Fruit fly (Drosophila melanogaster) whole organism, embryonic: ENCODE data around the gene CG13801.

ENCODE experiments used
- Ada2b ChIP-seq: fragments of 200-800 bp; sonication (Bioruptor generic); IDR thresholded peaks from 2 replicates; pipeline ENCODE4 v1.3.6; 2022; ENCODE audit warnings: missing biosample characterization, missing genetic modification characterization
- Antp ChIP-seq: fragments of 200-800 bp; sonication (Bioruptor generic); optimal IDR thresholded peaks from 3 replicates; lab custom pipeline; 2016; ENCODE audit warnings: missing biosample characterization, missing genetic modification characterization
- BEAF-32 ChIP-seq: fragments of 200-800 bp; sonication (Bioruptor generic); optimal IDR thresholded peaks from 3 replicates; lab custom pipeline; 2017; ENCODE audit warnings: missing biosample characterization, missing genetic modification characterization, mild to moderate bottlenecking, moderate library complexity, missing genetic modification reagents
- Blimp-1 ChIP-seq: fragments of 200-800 bp; sonication (Bioruptor generic); optimal IDR thresholded peaks from 3 replicates; lab custom pipeline; 2018; ENCODE audit warnings: missing biosample characterization, missing genetic modification characterization, mild to moderate bottlenecking, moderate library complexity, missing genetic modification reagents
- CG10431 ChIP-seq: fragments of 200-800 bp; sonication (Bioruptor generic); optimal IDR thresholded peaks from 3 replicates; lab custom pipeline; 2018; ENCODE audit warnings: missing biosample characterization, mild to moderate bottlenecking, missing genetic modification characterization
- CG11560 ChIP-seq: fragments of 200-800 bp; sonication (Bioruptor generic); IDR thresholded peaks from 3 replicates; pipeline ENCODE4 v1.3.6; 2022; ENCODE audit warnings: missing biosample characterization, missing genetic modification characterization
- CG12104 ChIP-seq: fragments of 200-800 bp; sonication (Bioruptor generic); optimal IDR thresholded peaks from 3 replicates; lab custom pipeline; 2016; ENCODE audit warnings: missing biosample characterization, missing genetic modification characterization
- CG12155 ChIP-seq: fragments of 200-800 bp; sonication (Bioruptor generic); optimal IDR thresholded peaks from 3 replicates; lab custom pipeline; 2016; ENCODE audit warnings: missing biosample characterization, missing genetic modification characterization
- CG12299 ChIP-seq: fragments of 200-800 bp; sonication (Bioruptor generic); optimal IDR thresholded peaks from 2 replicates; lab custom pipeline; 2018; ENCODE audit warnings: missing biosample characterization, mild to moderate bottlenecking, missing genetic modification characterization
- CG13123 ChIP-seq: fragments of 200-800 bp; sonication (Bioruptor generic); optimal IDR thresholded peaks from 2 replicates; lab custom pipeline; 2016; ENCODE audit warnings: missing biosample characterization, missing genetic modification characterization
- CG13296 ChIP-seq: fragments of 200-800 bp; sonication (Bioruptor generic); optimal IDR thresholded peaks from 3 replicates; lab custom pipeline; 2018; ENCODE audit warnings: missing biosample characterization, mild to moderate bottlenecking, missing genetic modification characterization
- CG13624 ChIP-seq: fragments of 200-800 bp; sonication (Bioruptor generic); optimal IDR thresholded peaks from 2 replicates; lab custom pipeline; 2016; ENCODE audit warnings: missing biosample characterization, missing genetic modification characterization
- CG14710 ChIP-seq: fragments of 200-800 bp; sonication (Bioruptor generic); optimal IDR thresholded peaks from 3 replicates; lab custom pipeline; 2019; ENCODE audit warnings: missing biosample characterization, mild to moderate bottlenecking, missing genetic modification characterization, moderate library complexity
- CG16779 ChIP-seq: fragments of 200-800 bp; sonication (Bioruptor generic); IDR thresholded peaks from 2 replicates; pipeline ENCODE4 v1.3.6; 2022; ENCODE audit warnings: missing biosample characterization, missing genetic modification characterization
- CG17385 ChIP-seq: fragments of 200-800 bp; sonication (Bioruptor generic); optimal IDR thresholded peaks from 3 replicates; lab custom pipeline; 2018; ENCODE audit warnings: missing biosample characterization, mild to moderate bottlenecking, missing genetic modification characterization
- CG31388 ChIP-seq: fragments of 200-800 bp; sonication (Bioruptor generic); optimal IDR thresholded peaks from 2 replicates; lab custom pipeline; 2016; ENCODE audit warnings: missing biosample characterization, missing genetic modification characterization
- CG31441 ChIP-seq: fragments of 200-800 bp; sonication (Bioruptor generic); IDR thresholded peaks from 2 replicates; pipeline ENCODE4 v1.3.6; 2022; ENCODE audit warnings: missing biosample characterization, missing genetic modification characterization
- CG3163 ChIP-seq: fragments of 200-800 bp; sonication (Bioruptor generic); optimal IDR thresholded peaks from 3 replicates; lab custom pipeline; 2016; ENCODE audit warnings: missing biosample characterization, missing genetic modification characterization
- CG4328 ChIP-seq: fragments of 200-800 bp; sonication (Bioruptor generic); optimal IDR thresholded peaks from 3 replicates; lab custom pipeline; 2017; ENCODE audit warnings: missing biosample characterization, missing genetic modification reagents, missing genetic modification characterization
- CG4360 ChIP-seq: fragments of 200-800 bp; sonication (Bioruptor generic); IDR thresholded peaks from 2 replicates; pipeline ENCODE4 v1.3.6; 2022; ENCODE audit warnings: missing biosample characterization, missing genetic modification characterization
- CG6654 ChIP-seq: fragments of 200-800 bp; sonication (Bioruptor generic); optimal IDR thresholded peaks from 2 replicates; lab custom pipeline; 2017; ENCODE audit warnings: missing biosample characterization, mild to moderate bottlenecking, missing genetic modification characterization
- CG7357 ChIP-seq: fragments of 200-800 bp; sonication (Bioruptor generic); IDR thresholded peaks from 3 replicates; pipeline ENCODE4 v1.3.6; 2022; ENCODE audit warnings: missing biosample characterization, missing genetic modification characterization
- CG7786 ChIP-seq: fragments of 200-800 bp; sonication (Bioruptor generic); optimal IDR thresholded peaks from 2 replicates; lab custom pipeline; 2016; ENCODE audit warnings: missing biosample characterization, missing genetic modification characterization
- Dfd ChIP-seq, 2 experiments: fragments of >200 bp; optimal IDR thresholded peaks; 2 replicates each; lab custom pipeline; 2017; ENCODE audit warnings: missing biosample characterization in 2 of 2, missing genetic modification characterization in 2 of 2
- Drgx ChIP-seq: fragments of 200-800 bp; sonication (Bioruptor generic); IDR thresholded peaks from 2 replicates; pipeline ENCODE4 v1.3.6; 2022; ENCODE audit warnings: missing biosample characterization, missing genetic modification characterization
- Elba2 ChIP-seq: fragments of 200-800 bp; sonication (Bioruptor generic); optimal IDR thresholded peaks from 3 replicates; lab custom pipeline; 2016; ENCODE audit warnings: missing biosample characterization, missing genetic modification characterization
- NC2β ChIP-seq: fragments of 200-800 bp; sonication (Bioruptor generic); optimal IDR thresholded peaks from 2 replicates; lab custom pipeline; 2016; ENCODE audit warnings: missing biosample characterization, missing genetic modification characterization
- Nf-YC ChIP-seq: fragments of 200-800 bp; optimal IDR thresholded peaks from 3 replicates; lab custom pipeline; 2019; ENCODE audit warnings: missing biosample characterization, mild to moderate bottlenecking, missing genetic modification characterization, moderate library complexity
- Spps ChIP-seq: fragments of 200-800 bp; sonication (Bioruptor generic); optimal IDR thresholded peaks from 2 replicates; lab custom pipeline; 2018; ENCODE audit warnings: missing biosample characterization, mild to moderate bottlenecking, missing genetic modification characterization
- TFAM ChIP-seq: fragments of 200-800 bp; sonication (Bioruptor generic); optimal IDR thresholded peaks from 2 replicates; lab custom pipeline; 2017; ENCODE audit warnings: missing biosample characterization, missing genetic modification characterization, inconsistent platforms
- al ChIP-seq: fragments of 200-800 bp; sonication (Bioruptor generic); IDR thresholded peaks from 2 replicates; pipeline ENCODE4 v1.3.6; 2022; ENCODE audit warnings: missing biosample characterization, missing genetic modification characterization
- aop ChIP-seq: fragments of 200-800 bp; sonication (Bioruptor generic); IDR thresholded peaks from 2 replicates; pipeline ENCODE4 v1.3.6; 2022; ENCODE audit warnings: missing biosample characterization, missing genetic modification characterization
- bab2 ChIP-seq: fragments of 200-800 bp; sonication (Bioruptor generic); optimal IDR thresholded peaks from 2 replicates; lab custom pipeline; 2016; ENCODE audit warnings: missing biosample characterization, missing genetic modification characterization
- btn ChIP-seq: fragments of 200-800 bp; sonication (Bioruptor generic); optimal IDR thresholded peaks from 2 replicates; lab custom pipeline; 2016; ENCODE audit warnings: missing biosample characterization, missing genetic modification characterization
- chif ChIP-seq, 2 experiments: fragments of 200-800 bp; sonication (Bioruptor generic); optimal IDR thresholded peaks; 3 replicates each; lab custom pipeline; 2016; ENCODE audit warnings: missing biosample characterization in 2 of 2, missing genetic modification characterization in 2 of 2
- crp ChIP-seq, 2 experiments: fragments of 200-800 bp; sonication (Bioruptor generic); optimal IDR thresholded peaks; 2 replicates in 1 of 2; 3 replicates in 1 of 2; lab custom pipeline; 2017; ENCODE audit warnings: missing biosample characterization in 2 of 2, missing genetic modification characterization in 2 of 2, mild to moderate bottlenecking in 1 of 2, moderate library complexity in 1 of 2
- dati ChIP-seq: fragments of 200-800 bp; sonication (Bioruptor generic); IDR thresholded peaks from 2 replicates; pipeline ENCODE4 v1.3.6; 2022; ENCODE audit warnings: missing biosample characterization, missing genetic modification characterization
- dpn ChIP-seq, 2 experiments: fragments of 200-800 bp; sonication (Bioruptor generic); optimal IDR thresholded peaks; 3 replicates each; lab custom pipeline; 2016; ENCODE audit warnings: missing biosample characterization in 2 of 2, missing genetic modification characterization in 2 of 2
- en ChIP-seq: fragments of 200-800 bp; sonication (Bioruptor generic); optimal IDR thresholded peaks from 2 replicates; lab custom pipeline; 2016; ENCODE audit warnings: missing biosample characterization, missing genetic modification characterization
- eve ChIP-seq, 2 experiments: fragments of >200 bp; optimal IDR thresholded peaks; 2 replicates each; lab custom pipeline; 2017; ENCODE audit warnings: missing biosample characterization in 2 of 2, missing genetic modification characterization in 2 of 2
- gcm ChIP-seq: fragments of 200-800 bp; sonication (Bioruptor generic); optimal IDR thresholded peaks from 2 replicates; lab custom pipeline; 2019; ENCODE audit warnings: missing biosample characterization, mild to moderate bottlenecking, missing genetic modification characterization, moderate library complexity
- hbn ChIP-seq: fragments of 200-800 bp; sonication (Bioruptor generic); IDR thresholded peaks from 2 replicates; pipeline ENCODE4 v1.3.6; 2022; ENCODE audit warnings: missing biosample characterization, missing genetic modification characterization; ENCODE audit not compliant: partially characterized antibody
- org-1 ChIP-seq: fragments of 200-800 bp; sonication (Bioruptor generic); optimal IDR thresholded peaks from 2 replicates; lab custom pipeline; 2017; ENCODE audit warnings: missing biosample characterization, missing genetic modification characterization
- pb ChIP-seq: fragments of 200-800 bp; sonication (Bioruptor generic); optimal IDR thresholded peaks from 3 replicates; lab custom pipeline; 2016; ENCODE audit warnings: missing biosample characterization, missing genetic modification characterization
- psq ChIP-seq: fragments of 200-800 bp; sonication (Bioruptor generic); optimal IDR thresholded peaks from 2 replicates; lab custom pipeline; 2017; ENCODE audit warnings: missing biosample characterization, missing genetic modification characterization
- salm ChIP-seq: fragments of 200-800 bp; sonication (Bioruptor generic); optimal IDR thresholded peaks from 2 replicates; lab custom pipeline; 2018; ENCODE audit warnings: missing biosample characterization, mild to moderate bottlenecking, missing genetic modification characterization
- sens ChIP-seq: fragments of 200-800 bp; sonication (Bioruptor generic); peaks from one replicate; lab custom pipeline; 2016; ENCODE audit warnings: missing biosample characterization, missing genetic modification characterization
- sima ChIP-seq: fragments of 200-800 bp; sonication (Bioruptor generic); optimal IDR thresholded peaks from 2 replicates; lab custom pipeline; 2016; ENCODE audit warnings: missing biosample characterization, missing genetic modification characterization
- ttk ChIP-seq: fragments of 200-800 bp; sonication (Bioruptor generic); IDR thresholded peaks from 2 replicates; pipeline ENCODE4 v2.1.2; 2022; ENCODE audit warnings: missing biosample characterization, missing genetic modification characterization
- yki ChIP-seq: fragments of >200 bp; optimal IDR thresholded peaks from 3 replicates; lab custom pipeline; 2018
- zfh2 ChIP-seq: fragments of 200-800 bp; sonication (Bioruptor generic); optimal IDR thresholded peaks from 2 replicates; lab custom pipeline; 2016; ENCODE audit warnings: missing biosample characterization, missing genetic modification characterization

CG13801 gene

dm6 chr3L:2373421-2374043, 13.2 kb downstream of the CG13801 start, which contains the start of the genes mRpL23 and CG9004 (continued):
- TF ChIP-seq CG17385 (peak; percentile 97), CG14710 (tag; lab: Kevin White, UChicago) (peak; percentile 99), TFAM (GFP tag; lab: Kevin White, UChicago) (peak; percentile 93), CG31441 (GFP tag; lab: Robert Waterston, UW) (peak; percentile 98), NC2β (peak; percentile 98), CG16779 (peak; percentile 99), CG10431 (peak; percentile 95), zfh2 (peak; percentile 99), CG7786 (GFP tag; lab: Kevin White, UChicago) (peak; percentile 98), CG6654 (GFP tag; lab: Kevin White, UChicago) (peak; percentile 93), dpn (GFP tag; optimal IDR thresholded peaks at IDR 0.05; lab: Kevin White, UChicago) (peak; percentile 99), CG7357 (GFP tag; lab: Robert Waterston, UW) (peak; percentile 99), Spps (tag; lab: Kevin White, UChicago) (peak; percentile 97), CG13296 (GFP tag; lab: Kevin White, UChicago) (peak; percentile 98), btn (GFP tag; lab: Kevin White, UChicago) (peak; percentile 96), chif (GFP tag; optimal IDR thresholded peaks at IDR 0.05; lab: Kevin White, UChicago) (peak; percentile 97 to 99), CG4328 (GFP tag; lab: Kevin White, UChicago) (peak; percentile 97), CG13624 (GFP tag; lab: Kevin White, UChicago) (peak; percentile 99), sens (GFP tag; lab: Kevin White, UChicago) (peak; percentile 100), CG3163 (GFP tag; lab: Kevin White, UChicago) (peak; percentile 87), gcm (GFP tag; lab: Kevin White, UChicago) (peak; percentile 98), dati (GFP tag; lab: Robert Waterston, UW) (peak; percentile 99), Blimp-1 (GFP tag; lab: Kevin White, UChicago) (peak; percentile 98), Dfd (GFP tag; optimal IDR thresholded peaks at IDR 0.05; lab: Kevin White, UChicago) (peak in 1 of 2 experiments; percentile 78), Drgx (GFP tag; lab: Robert Waterston, UW) (peak; percentile 100), org-1 (peak; percentile 97), Nf-YC (tag; lab: Kevin White, UChicago) (peak; percentile 90), Antp (GFP tag; lab: Kevin White, UChicago) (peak; percentile 97), CG12299 (tag; lab: Kevin White, UChicago) (peak; percentile 98), hbn (peak; percentile 43; the same call in 1 of the 2 replicates), aop (GFP tag; lab: Robert Waterston, UW) (peak; percentile 98), CG12155 (peak; percentile 99), Ada2b (GFP tag; lab: Robert Waterston, UW) (peak; percentile 99), CG11560 (tag; lab: Robert Waterston, UW) (peak; percentile 95), yki (no peak), al (GFP tag; lab: Robert Waterston, UW) (peak; percentile 99), CG31388 (GFP tag; lab: Kevin White, UChicago) (peak; percentile 99), CG13123 (peak; percentile 98), psq (peak; percentile 96), bab2 (GFP tag; lab: Kevin White, UChicago) (peak; percentile 99), eve (GFP tag; optimal IDR thresholded peaks at IDR 0.05; lab: Kevin White, UChicago) (peak in 1 of 2 experiments; percentile 48), ttk (GFP tag; lab: Robert Waterston, UW) (peak; percentile 100), CG12104 (GFP tag; lab: Kevin White, UChicago) (peak; percentile 99), crp (GFP tag; optimal IDR thresholded peaks at IDR 0.05; lab: Kevin White, UChicago) (peak; percentile 85 to 97), pb (peak; percentile 95), en (peak; percentile 94), BEAF-32 (GFP tag; lab: Kevin White, UChicago) (peak; percentile 47), Elba2 (GFP tag; lab: Kevin White, UChicago) (peak; percentile 95), CG4360 (peak; percentile 92), sima (peak; percentile 97), salm (tag; lab: Kevin White, UChicago) (peak; percentile 98)
